Worm (Caenorhabditis elegans): ENCODE measurements around the gene cnt-2.

DNA sequence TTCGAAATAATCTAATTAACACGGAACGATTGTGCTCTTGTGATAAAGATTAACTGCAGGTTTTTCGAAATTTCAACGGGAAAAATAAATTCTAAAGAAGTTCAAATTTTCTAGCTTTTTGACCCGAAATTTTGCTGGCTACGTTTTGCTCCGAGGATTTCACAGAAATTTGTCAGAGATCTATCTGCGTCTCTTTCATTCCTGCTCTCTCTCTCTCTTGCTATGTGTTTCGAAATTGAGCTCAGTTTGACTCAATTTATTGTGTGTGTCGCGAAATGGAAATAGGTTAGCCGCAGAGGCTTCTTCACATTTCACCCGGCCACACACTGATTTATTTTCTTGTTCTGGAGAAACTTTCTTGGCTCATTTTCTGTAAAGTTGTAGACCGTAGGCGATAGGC, 2.8 kb downstream of the cnt-2 start:
- no peak for TF ChIP-seq dve-1 (tag; optimal IDR thresholded peaks at IDR 0.05)
- no peak for TF ChIP-seq nhr-232 (tag; optimal IDR thresholded peaks at IDR 0.05)
- TF ChIP-seq ceh-22 (tag; optimal IDR thresholded peaks at IDR 0.05): no peak
- no peak for TF ChIP-seq ama-1 (optimal IDR thresholded peaks at IDR 0.05)
- TF ChIP-seq pqm-1 (tag; optimal IDR thresholded peaks at IDR 0.05): no peak
- no peak for TF ChIP-seq ets-4 (tag; optimal IDR thresholded peaks at IDR 0.05)
- TF ChIP-seq unc-3 (GFP tag; conservative IDR thresholded peaks at IDR 0.05): no peak
- TF ChIP-seq unc-3 (tag; optimal IDR thresholded peaks at IDR 0.05): no peak
- TF ChIP-seq unc-55 (GFP tag; optimal IDR thresholded peaks at IDR 0.05): no peak
- TF ChIP-seq K09A11.1 (tag; optimal IDR thresholded peaks at IDR 0.05; ENCODE audit: insufficient read depth): no peak
- TF ChIP-seq nfya-1 (tag; optimal IDR thresholded peaks at IDR 0.05): no peak
- TF ChIP-seq ceh-9 (tag; optimal IDR thresholded peaks at IDR 0.05): no peak
